Worm (Caenorhabditis elegans): ENCODE data around the gene T05A8.7.

The T05A8.7 gene

DNA sequence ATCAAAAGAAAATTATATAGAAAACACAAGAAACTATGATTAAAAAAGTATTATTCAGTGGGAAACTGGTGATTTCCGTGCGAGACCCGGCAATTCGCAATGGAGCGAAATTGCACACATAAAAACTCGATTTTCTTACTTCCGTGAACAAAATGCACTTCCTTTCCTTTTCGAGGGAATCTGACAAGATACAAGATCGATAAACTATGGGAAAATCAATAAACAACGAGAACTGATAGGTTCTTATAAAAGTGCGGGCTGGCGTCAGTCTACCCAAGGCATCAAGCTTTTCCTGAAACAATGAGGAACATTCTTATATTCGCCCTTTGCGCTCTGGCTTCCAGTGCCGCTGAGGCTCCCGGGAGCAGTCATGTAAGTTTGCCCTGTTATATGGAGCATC, 10.8 kb upstream of the T05A8.7 start, which contains the start of gene F29A7.3:
Gene F29A7.3, plus strand, starts transcription at position 301 of the 400 bp plus-strand sequence.
- TF ChIP-seq pha-4 (tag; optimal IDR thresholded peaks at IDR 0.05) (no peak), sem-2 (GFP tag; optimal IDR thresholded peaks at IDR 0.05) (no peak), snpc-4 (tag; optimal IDR thresholded peaks at IDR 0.05) (no peak), blmp-1 (tag; optimal IDR thresholded peaks at IDR 0.05) (no peak), ceh-39 (tag; optimal IDR thresholded peaks at IDR 0.05) (no peak), lin-32 (GFP tag; optimal IDR thresholded peaks at IDR 0.05) (no peak)

DNA sequence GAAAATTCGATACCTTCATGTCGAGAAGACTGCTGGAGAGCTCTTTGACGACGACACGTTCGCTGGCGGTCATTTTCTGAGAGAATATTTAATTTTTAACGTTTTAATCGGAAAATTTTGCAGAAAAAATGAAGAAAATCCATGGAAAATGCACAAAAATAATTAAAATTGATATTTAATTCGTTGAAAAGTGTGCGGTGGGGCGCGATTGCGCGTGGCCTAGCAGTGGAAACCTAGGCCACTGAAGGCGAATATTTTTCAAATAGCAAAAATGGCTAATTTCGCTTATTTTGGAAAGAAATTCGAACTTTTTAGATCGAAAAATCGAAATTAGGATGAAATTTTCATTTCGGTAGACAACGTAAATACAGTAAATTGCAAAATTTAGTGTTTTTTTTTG, 10.4 kb upstream of the T05A8.7 start, which contains the start of gene F29A7.6:
Gene F29A7.6, minus strand, starts transcription at position 76 of the 400 bp plus-strand sequence.
- TF ChIP-seq sptf-1 (tag; optimal IDR thresholded peaks at IDR 0.05) (peak; percentile 65), nhr-2 (tag; optimal IDR thresholded peaks at IDR 0.05) (no peak), tbx-8 (GFP tag; optimal IDR thresholded peaks at IDR 0.05) (no peak), unc-120 (tag; optimal IDR thresholded peaks at IDR 0.05; ENCODE audit: poor library complexity, severe bottlenecking) (no peak), snpc-4 (tag; optimal IDR thresholded peaks at IDR 0.05) (no peak), bed-3 (GFP tag; optimal IDR thresholded peaks at IDR 0.05) (no peak), elt-3 (tag; optimal IDR thresholded peaks at IDR 0.05) (no peak), blmp-1 (tag; optimal IDR thresholded peaks at IDR 0.05) (no peak), ces-1 (GFP tag; optimal IDR thresholded peaks at IDR 0.05) (peak; percentile 74), ham-2 (GFP tag; optimal IDR thresholded peaks at IDR 0.05) (peak; percentile 46), lin-13 (tag; optimal IDR thresholded peaks at IDR 0.05) (peak; percentile 51), nhr-76 (tag; optimal IDR thresholded peaks at IDR 0.05) (no peak), nhr-237 (tag; optimal IDR thresholded peaks at IDR 0.05) (no peak), mab-5 (tag; optimal IDR thresholded peaks at IDR 0.05) (no peak), hlh-1 (tag; optimal IDR thresholded peaks at IDR 0.05) (peak; percentile 2), cnd-1 (tag; optimal IDR thresholded peaks at IDR 0.05) (no peak), mep-1 (tag; optimal IDR thresholded peaks at IDR 0.05) (peak; percentile 36), nhr-12 (tag; optimal IDR thresholded peaks at IDR 0.05) (no peak), zip-8 (tag; optimal IDR thresholded peaks at IDR 0.05) (no peak), mls-2 (tag; optimal IDR thresholded peaks at IDR 0.05) (no peak), ztf-11 (tag; optimal IDR thresholded peaks at IDR 0.05) (no peak), ceh-39 (tag; optimal IDR thresholded peaks at IDR 0.05) (no peak), sem-2 (GFP tag; optimal IDR thresholded peaks at IDR 0.05) (no peak), elt-1 (tag; optimal IDR thresholded peaks at IDR 0.05; ENCODE audit: borderline replicate concordance, insufficient read depth) (no peak), flh-1 (GFP tag; optimal IDR thresholded peaks at IDR 0.05) (no peak), nhr-28 (tag; optimal IDR thresholded peaks at IDR 0.05) (no peak), drap-1 (GFP tag; optimal IDR thresholded peaks at IDR 0.05) (no peak), M03D4.4 (tag; optimal IDR thresholded peaks at IDR 0.05) (peak; percentile 20), lin-32 (GFP tag; optimal IDR thresholded peaks at IDR 0.05) (no peak), unc-39 (tag; optimal IDR thresholded peaks at IDR 0.05) (no peak), lsy-2 (tag; optimal IDR thresholded peaks at IDR 0.05) (no peak), pha-4 (tag; optimal IDR thresholded peaks at IDR 0.05) (peak; percentile 18), ceh-83 (GFP tag; optimal IDR thresholded peaks at IDR 0.05) (no peak), unc-62 (GFP tag; optimal IDR thresholded peaks at IDR 0.05) (no peak), ceh-43 (GFP tag; optimal IDR thresholded peaks at IDR 0.05) (no peak)

DNA sequence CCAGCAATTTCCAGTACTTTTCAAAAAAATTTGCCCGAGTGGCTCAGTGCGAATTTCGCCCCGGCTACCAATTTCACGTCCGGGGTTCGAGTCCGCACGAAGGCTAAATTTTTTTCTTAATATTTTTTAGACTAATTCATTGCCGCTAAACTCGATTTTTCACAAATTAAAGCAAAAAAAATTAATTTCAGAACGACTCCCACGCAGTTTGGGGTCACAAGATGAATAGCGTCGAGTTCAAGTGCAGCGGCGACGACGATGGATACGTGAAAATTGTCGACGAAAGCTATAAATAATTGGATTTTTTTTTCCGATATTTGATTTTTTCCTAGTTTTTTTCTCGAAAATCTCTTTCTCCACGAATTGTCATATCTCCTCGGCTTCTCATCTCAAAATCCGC, 9.1 kb upstream of the T05A8.7 start:
- TF ChIP-seq mab-5 (tag; optimal IDR thresholded peaks at IDR 0.05) (no peak), nhr-12 (tag; optimal IDR thresholded peaks at IDR 0.05) (no peak), blmp-1 (tag; optimal IDR thresholded peaks at IDR 0.05) (no peak)

DNA sequence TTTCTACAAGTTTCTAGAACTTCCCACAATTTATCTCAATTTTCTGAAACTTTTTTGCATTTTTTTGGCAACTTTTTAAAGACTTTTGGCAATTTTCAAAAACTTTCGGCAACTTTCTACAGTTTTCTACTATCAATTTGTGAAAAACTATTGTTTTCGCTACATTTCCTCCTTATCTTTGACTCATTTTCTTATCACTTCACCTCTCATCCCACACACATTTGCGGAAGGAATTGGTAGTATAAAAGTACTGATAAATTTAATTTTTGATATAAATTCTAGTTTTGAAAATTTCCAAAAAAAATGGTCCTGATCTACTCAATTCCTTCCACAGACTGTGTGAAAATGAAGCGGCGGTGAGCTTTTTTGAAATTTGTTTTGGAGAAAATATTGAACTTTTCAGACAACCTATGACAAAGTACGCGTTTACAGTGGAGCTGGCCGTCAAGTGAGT, 7.5 kb upstream of the T05A8.7 start, which contains the start of gene F29A7.4:
Gene F29A7.4, plus strand, starts transcription at position 404 of the 454 bp plus-strand sequence.
- no peak for TF ChIP-seq bed-3 (GFP tag; optimal IDR thresholded peaks at IDR 0.05)
- TF ChIP-seq hlh-1 (tag; optimal IDR thresholded peaks at IDR 0.05), result no peak
- no peak for TF ChIP-seq flh-1 (GFP tag; optimal IDR thresholded peaks at IDR 0.05)
- TF ChIP-seq mep-1 (tag; optimal IDR thresholded peaks at IDR 0.05), result no peak
- no peak for TF ChIP-seq mab-5 (tag; optimal IDR thresholded peaks at IDR 0.05)
- no peak for TF ChIP-seq nhr-12 (tag; optimal IDR thresholded peaks at IDR 0.05)
- TF ChIP-seq cnd-1 (tag; optimal IDR thresholded peaks at IDR 0.05), result no peak
- TF ChIP-seq elt-3 (tag; optimal IDR thresholded peaks at IDR 0.05), result no peak
- TF ChIP-seq drap-1 (GFP tag; optimal IDR thresholded peaks at IDR 0.05), result no peak

Data from whole organism, mixed stage, embryonic.